Fruit fly (Drosophila melanogaster): ENCODE measurements around the gene twit.

The twit gene

dm6 chr2L:20805624-20806339 lies 46.6 kb upstream of the twit start (continued):
- no peak for TF ChIP-seq tll (GFP tag; optimal IDR thresholded peaks at IDR 0.05)
- peak; percentile 94 for TF ChIP-seq caup (GFP tag; optimal IDR thresholded peaks at IDR 0.05; ENCODE audit: severe bottlenecking)
- TF ChIP-seq ftz-f1 (GFP tag; optimal IDR thresholded peaks at IDR 0.05), result peak; percentile 65
- TF ChIP-seq prd (optimal IDR thresholded peaks at IDR 0.05), result no peak
- peak; percentile 96 for TF ChIP-seq prd (GFP tag; IDR thresholded peaks at IDR 0.05)
- peak; percentile 90 for TF ChIP-seq tin (GFP tag; optimal IDR thresholded peaks at IDR 0.05)
- peak; percentile 94 for TF ChIP-seq tgo (GFP tag; IDR thresholded peaks at IDR 0.05)
- no peak for TF ChIP-seq CG1792 (GFP tag; optimal IDR thresholded peaks at IDR 0.05)
- peak; percentile 81 for TF ChIP-seq B-H2 (GFP tag; optimal IDR thresholded peaks at IDR 0.05)
- TF ChIP-seq wor (GFP tag; IDR thresholded peaks at IDR 0.05), result peak; percentile 92
- peak; percentile 37 for TF ChIP-seq Sry-δ (GFP tag; optimal IDR thresholded peaks at IDR 0.05)
- peak; percentile 94 for TF ChIP-seq Ada2b (GFP tag; IDR thresholded peaks at IDR 0.05)
- TF ChIP-seq Sox102F (GFP tag; optimal IDR thresholded peaks at IDR 0.05), result peak; percentile 97
- peak; percentile 22 for TF ChIP-seq pzg (GFP tag; optimal IDR thresholded peaks at IDR 0.05)
- peak; percentile 96 for TF ChIP-seq CG14014 (GFP tag; IDR thresholded peaks at IDR 0.05)
- TF ChIP-seq en (GFP tag; optimal IDR thresholded peaks at IDR 0.05), result peak; percentile 53
- peak; percentile 96 for TF ChIP-seq lmd (GFP tag; IDR thresholded peaks at IDR 0.05)
- TF ChIP-seq Gug (GFP tag; IDR thresholded peaks at IDR 0.05), result peak; percentile 92
- peak; percentile 90 for TF ChIP-seq NFAT (GFP tag; IDR thresholded peaks at IDR 0.05)
- peak; percentile 95 for TF ChIP-seq CG8388 (GFP tag; optimal IDR thresholded peaks at IDR 0.05)
- TF ChIP-seq chinmo (GFP tag; IDR thresholded peaks at IDR 0.05; ENCODE audit: partially characterized antibody), result peak; percentile 80; the same call in 3 of the 4 replicates
- peak; percentile 75 for TF ChIP-seq CG8765 (GFP tag; IDR thresholded peaks at IDR 0.05)
- TF ChIP-seq CG6765 (GFP tag; optimal IDR thresholded peaks at IDR 0.05), result peak; percentile 93
- peak; percentile 70 for TF ChIP-seq Mes4 (GFP tag; optimal IDR thresholded peaks at IDR 0.05)
- peak; percentile 61 for TF ChIP-seq CG8089 (GFP tag; optimal IDR thresholded peaks at IDR 0.05)
- peak; percentile 86 for TF ChIP-seq zen (tag; optimal IDR thresholded peaks at IDR 0.05)
- TF ChIP-seq CG17359 (tag; optimal IDR thresholded peaks at IDR 0.05), result peak; percentile 97
- peak; percentile 69 for TF ChIP-seq Atf3 (GFP tag; optimal IDR thresholded peaks at IDR 0.05)
- peak; percentile 84 for TF ChIP-seq CG3065 (GFP tag; optimal IDR thresholded peaks at IDR 0.05)
- peak; percentile 69 for TF ChIP-seq CG1024 (GFP tag; IDR thresholded peaks at IDR 0.05)
- peak; percentile 86 for TF ChIP-seq pho (GFP tag; optimal IDR thresholded peaks at IDR 0.05)
- peak; percentile 96 for TF ChIP-seq oc (tag; optimal IDR thresholded peaks at IDR 0.05)
- peak; percentile 95 for TF ChIP-seq bcd (GFP tag; optimal IDR thresholded peaks at IDR 0.05)
- no peak for TF ChIP-seq CG42726 (GFP tag; IDR thresholded peaks at IDR 0.05; ENCODE audit: partially characterized antibody)
- TF ChIP-seq CG6854 (GFP tag; optimal IDR thresholded peaks at IDR 0.05), result peak; percentile 92
- TF ChIP-seq CG6272 (GFP tag; IDR thresholded peaks at IDR 0.05), result peak; percentile 92
- TF ChIP-seq danr (GFP tag; IDR thresholded peaks at IDR 0.05), result peak; percentile 90
- peak; percentile 82 for TF ChIP-seq Drgx (GFP tag; IDR thresholded peaks at IDR 0.05)
- TF ChIP-seq CG4730 (GFP tag; IDR thresholded peaks at IDR 0.05), result peak; percentile 95
- peak; percentile 33 for TF ChIP-seq CG12744 (GFP tag; optimal IDR thresholded peaks at IDR 0.05)
- peak; percentile 93 for TF ChIP-seq Ravus (GFP tag; IDR thresholded peaks at IDR 0.05)
- peak; percentile 86 for TF ChIP-seq Jarid2 (GFP tag; optimal IDR thresholded peaks at IDR 0.05)
- TF ChIP-seq shn (GFP tag; optimal IDR thresholded peaks at IDR 0.05), result peak; percentile 32
- TF ChIP-seq toy (GFP tag; IDR thresholded peaks at IDR 0.05), result peak; percentile 86
- peak; percentile 62 for TF ChIP-seq YL-1 (GFP tag; optimal IDR thresholded peaks at IDR 0.05)
- peak; percentile 97 for TF ChIP-seq dmrt99B (tag; optimal IDR thresholded peaks at IDR 0.05)
- peak; percentile 39 for TF ChIP-seq Myb (GFP tag; optimal IDR thresholded peaks at IDR 0.05)
- peak; percentile 87 for TF ChIP-seq CG10462 (GFP tag; optimal IDR thresholded peaks at IDR 0.05)
- TF ChIP-seq NC2β (GFP tag; optimal IDR thresholded peaks at IDR 0.05), result peak; percentile 78
- peak; percentile 91 for TF ChIP-seq CG10654 (GFP tag; optimal IDR thresholded peaks at IDR 0.05)

Measured in whole organism, embryonic.